Fruit fly (Drosophila melanogaster) whole organism, prepupa: ENCODE measurements around the gene CG31921.

Source experiments
- Blimp-1 ChIP-seq: fragments of 200-800 bp; sonication (Bioruptor generic); optimal IDR thresholded peaks from 3 replicates; lab custom pipeline; 2017; ENCODE audit warnings: missing biosample characterization, missing genetic modification characterization, mild to moderate bottlenecking, moderate library complexity, missing genetic modification reagents
- CG10631 ChIP-seq: fragments of 200-800 bp; sonication (Bioruptor generic); optimal IDR thresholded peaks from 2 replicates; lab custom pipeline; 2016; ENCODE audit warnings: missing biosample characterization, missing genetic modification characterization
- CG10669 ChIP-seq: fragments of 200-800 bp; sonication (Bioruptor generic); optimal IDR thresholded peaks from 3 replicates; lab custom pipeline; 2018; ENCODE audit warnings: missing biosample characterization, mild to moderate bottlenecking, missing genetic modification characterization, moderate library complexity
- CG11762 ChIP-seq: fragments of 200-800 bp; sonication (Bioruptor generic); optimal IDR thresholded peaks from 3 replicates; lab custom pipeline; 2016; ENCODE audit warnings: missing biosample characterization, missing genetic modification characterization; ENCODE audit not compliant: insufficient read depth
- CG1621 ChIP-seq: fragments of 200-800 bp; sonication (Bioruptor generic); optimal IDR thresholded peaks from 3 replicates; lab custom pipeline; 2018; ENCODE audit warnings: missing biosample characterization, mild to moderate bottlenecking, missing genetic modification characterization
- CG16779 ChIP-seq: fragments of 200-800 bp; sonication (Bioruptor generic); optimal IDR thresholded peaks from 3 replicates; lab custom pipeline; 2017; ENCODE audit warnings: missing biosample characterization, mild to moderate bottlenecking, missing genetic modification characterization
- CG31627 ChIP-seq: fragments of 200-800 bp; sonication (Bioruptor generic); optimal IDR thresholded peaks from 3 replicates; lab custom pipeline; 2016; ENCODE audit warnings: missing biosample characterization, missing genetic modification characterization
- CG32006 ChIP-seq: fragments of 200-800 bp; sonication (Bioruptor generic); optimal IDR thresholded peaks from 3 replicates; lab custom pipeline; 2017; ENCODE audit warnings: missing biosample characterization, mild to moderate bottlenecking, missing genetic modification characterization
- CG3919 ChIP-seq: fragments of 200-800 bp; sonication (Bioruptor generic); optimal IDR thresholded peaks from 3 replicates; lab custom pipeline; 2016; ENCODE audit warnings: missing biosample characterization, missing genetic modification characterization
- CG4318 ChIP-seq: fragments of 200-800 bp; sonication (Bioruptor generic); optimal IDR thresholded peaks from 3 replicates; lab custom pipeline; 2017; ENCODE audit warnings: missing biosample characterization, mild to moderate bottlenecking, missing genetic modification characterization
- CG6163 ChIP-seq: fragments of 200-800 bp; sonication (Bioruptor generic); IDR thresholded peaks from 3 replicates; pipeline ENCODE4 v1.3.6; 2022; ENCODE audit warnings: missing biosample characterization, missing genetic modification characterization
- CG6276 ChIP-seq: fragments of 200-800 bp; sonication (Bioruptor generic); optimal IDR thresholded peaks from 2 replicates; lab custom pipeline; 2017; ENCODE audit warnings: missing biosample characterization, mild to moderate bottlenecking, missing genetic modification characterization
- CG6854 ChIP-seq: fragments of 200-800 bp; sonication (Bioruptor generic); optimal IDR thresholded peaks from 2 replicates; lab custom pipeline; 2017; ENCODE audit warnings: missing biosample characterization, mild to moderate bottlenecking, missing genetic modification characterization
- CG7368 ChIP-seq: fragments of 200-800 bp; sonication (Bioruptor generic); optimal IDR thresholded peaks from 3 replicates; lab custom pipeline; 2016; ENCODE audit warnings: missing biosample characterization, missing genetic modification characterization
- CG8119 ChIP-seq: fragments of 200-800 bp; sonication (Bioruptor generic); IDR thresholded peaks from 3 replicates; pipeline ENCODE4 v1.3.6; 2022; ENCODE audit warnings: missing biosample characterization, missing genetic modification characterization
- CG8319 ChIP-seq: fragments of 200-800 bp; sonication (Bioruptor generic); optimal IDR thresholded peaks from 3 replicates; lab custom pipeline; 2016; ENCODE audit warnings: missing biosample characterization, missing genetic modification characterization
- CG9139 ChIP-seq: fragments of 200-800 bp; sonication (Bioruptor generic); optimal IDR thresholded peaks from 3 replicates; lab custom pipeline; 2017; ENCODE audit warnings: missing biosample characterization, mild to moderate bottlenecking, missing genetic modification characterization
- Eip78C ChIP-seq: fragments of 200-800 bp; sonication (Bioruptor generic); peaks from one replicate; lab custom pipeline; 2016; ENCODE audit warnings: missing biosample characterization, missing genetic modification characterization
- Ets21C ChIP-seq: fragments of 200-800 bp; sonication (Bioruptor generic); optimal IDR thresholded peaks from 3 replicates; lab custom pipeline; 2016; ENCODE audit warnings: missing biosample characterization, missing genetic modification characterization
- Ets96B ChIP-seq: fragments of 200-800 bp; optimal IDR thresholded peaks from 2 replicates; lab custom pipeline; 2019; ENCODE audit warnings: missing biosample characterization, mild to moderate bottlenecking, missing genetic modification characterization, moderate library complexity
- Hr38 ChIP-seq: sonication (Bioruptor generic); optimal IDR thresholded peaks from 2 replicates; lab custom pipeline; 2016; ENCODE audit warnings: missing biosample characterization, missing genetic modification characterization
- Hr39 ChIP-seq: fragments of 200-800 bp; sonication (Bioruptor generic); optimal IDR thresholded peaks from 2 replicates; lab custom pipeline; 2016; ENCODE audit warnings: missing biosample characterization, missing genetic modification characterization
- Hr4 ChIP-seq: fragments of 200-800 bp; sonication (Bioruptor generic); optimal IDR thresholded peaks from 3 replicates; lab custom pipeline; 2016; ENCODE audit warnings: missing biosample characterization, missing genetic modification characterization
- Met ChIP-seq: fragments of 200-800 bp; sonication (Bioruptor generic); optimal IDR thresholded peaks from 3 replicates; lab custom pipeline; 2016; ENCODE audit warnings: missing biosample characterization, missing genetic modification characterization
- Smox ChIP-seq: fragments of 200-800 bp; sonication (Bioruptor generic); optimal IDR thresholded peaks from 3 replicates; lab custom pipeline; 2016; ENCODE audit warnings: missing biosample characterization, missing genetic modification characterization
- Sox14 ChIP-seq: fragments of 200-800 bp; sonication (Bioruptor generic); optimal IDR thresholded peaks from 3 replicates; lab custom pipeline; 2016; ENCODE audit warnings: missing biosample characterization, missing genetic modification characterization
- Sox15 ChIP-seq: fragments of 200-800 bp; sonication (Bioruptor generic); optimal IDR thresholded peaks from 3 replicates; lab custom pipeline; 2016; ENCODE audit warnings: missing biosample characterization, missing genetic modification characterization
- achi ChIP-seq: fragments of 200-800 bp; sonication (Bioruptor generic); optimal IDR thresholded peaks from 3 replicates; lab custom pipeline; 2016; ENCODE audit warnings: missing biosample characterization, missing genetic modification characterization
- dac ChIP-seq: fragments of 200-800 bp; sonication (Bioruptor generic); optimal IDR thresholded peaks from 2 replicates; lab custom pipeline; 2017; ENCODE audit warnings: missing biosample characterization, mild to moderate bottlenecking, missing genetic modification characterization
- dsx ChIP-seq: fragments of 200-800 bp; optimal IDR thresholded peaks from 3 replicates; lab custom pipeline; 2019; ENCODE audit warnings: missing biosample characterization, mild to moderate bottlenecking, missing genetic modification characterization, moderate library complexity; ENCODE audit not compliant: poor library complexity, severe bottlenecking
- fd59A ChIP-seq: fragments of 200-800 bp; sonication (Bioruptor generic); optimal IDR thresholded peaks from 2 replicates; lab custom pipeline; 2017; ENCODE audit warnings: missing biosample characterization, mild to moderate bottlenecking, missing genetic modification characterization, missing genetic modification reagents
- fkh ChIP-seq: fragments of 200-800 bp; sonication (Bioruptor generic); optimal IDR thresholded peaks from 3 replicates; lab custom pipeline; 2017; ENCODE audit warnings: missing biosample characterization, mild to moderate bottlenecking, missing genetic modification characterization, moderate library complexity
- lz ChIP-seq: fragments of 200-800 bp; sonication (Bioruptor generic); optimal IDR thresholded peaks from 3 replicates; lab custom pipeline; 2016; ENCODE audit warnings: missing biosample characterization, missing genetic modification characterization
- net ChIP-seq: fragments of 200-800 bp; sonication (Bioruptor generic); optimal IDR thresholded peaks from 3 replicates; lab custom pipeline; 2016; ENCODE audit warnings: missing biosample characterization, missing genetic modification characterization
- pdm3 ChIP-seq: fragments of 200-800 bp; sonication (Bioruptor generic); optimal IDR thresholded peaks from 3 replicates; lab custom pipeline; 2016; ENCODE audit warnings: missing biosample characterization, missing genetic modification characterization
- spab ChIP-seq: fragments of 200-800 bp; sonication (Bioruptor generic); optimal IDR thresholded peaks from 2 replicates; lab custom pipeline; 2017; ENCODE audit warnings: missing biosample characterization, mild to moderate bottlenecking, missing genetic modification characterization, missing genetic modification reagents
- ss ChIP-seq, 2 experiments: fragments of 200-800 bp; sonication (Bioruptor generic); optimal IDR thresholded peaks; 2 replicates in 1 of 2; 3 replicates in 1 of 2; lab custom pipeline; 2017 to 2018; ENCODE audit warnings: mild to moderate bottlenecking in 2 of 2, missing biosample characterization in 2 of 2, missing genetic modification characterization in 2 of 2, moderate library complexity in 1 of 2
- vri ChIP-seq: fragments of 200-800 bp; sonication (Bioruptor generic); optimal IDR thresholded peaks from 3 replicates; lab custom pipeline; 2016; ENCODE audit warnings: missing biosample characterization, mild to moderate bottlenecking, missing genetic modification characterization

The CG31921 gene

DNA sequence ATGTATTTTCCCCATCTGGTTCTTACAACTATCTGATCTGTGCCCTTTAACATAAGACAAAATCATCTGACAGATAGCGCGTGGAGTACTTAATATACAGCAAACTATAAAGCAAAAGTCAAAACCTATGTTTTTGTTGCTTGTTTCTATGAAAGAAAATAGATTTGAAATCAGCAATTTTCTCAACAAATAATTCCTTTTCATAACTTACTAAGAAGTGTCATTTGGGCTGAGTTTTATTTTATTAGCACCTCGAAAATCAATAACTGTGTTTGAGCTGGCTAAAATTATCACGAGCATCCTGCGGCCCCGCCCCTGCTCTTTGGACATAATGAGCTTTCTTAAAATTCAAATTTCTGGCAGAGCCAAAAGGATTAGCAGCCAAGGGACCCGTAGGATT lies at the start of gene CG31921:
Gene CG31921 (minus strand): TSS at position 101 of the 400 bp plus-strand sequence.
- TF ChIP-seq fkh (no peak), Hr38 (GFP tag; lab: Kevin White, UChicago) (no peak), CG8119 (GFP tag; lab: Robert Waterston, UW) (no peak), net (no peak), dac (GFP tag; lab: Kevin White, UChicago) (no peak), CG16779 (tag; lab: Kevin White, UChicago) (no peak), CG32006 (GFP tag; lab: Kevin White, UChicago) (no peak), lz (no peak), Ets21C (GFP tag; lab: Kevin White, UChicago) (no peak), dsx (GFP tag; lab: Kevin White, UChicago) (no peak), Blimp-1 (GFP tag; lab: Kevin White, UChicago) (no peak), CG10631 (GFP tag; lab: Kevin White, UChicago) (no peak), spab (GFP tag; lab: Kevin White, UChicago) (no peak), Ets96B (tag; lab: Kevin White, UChicago) (no peak)
- TF ChIP-seq, all 60 proteins: peak for 0

DNA sequence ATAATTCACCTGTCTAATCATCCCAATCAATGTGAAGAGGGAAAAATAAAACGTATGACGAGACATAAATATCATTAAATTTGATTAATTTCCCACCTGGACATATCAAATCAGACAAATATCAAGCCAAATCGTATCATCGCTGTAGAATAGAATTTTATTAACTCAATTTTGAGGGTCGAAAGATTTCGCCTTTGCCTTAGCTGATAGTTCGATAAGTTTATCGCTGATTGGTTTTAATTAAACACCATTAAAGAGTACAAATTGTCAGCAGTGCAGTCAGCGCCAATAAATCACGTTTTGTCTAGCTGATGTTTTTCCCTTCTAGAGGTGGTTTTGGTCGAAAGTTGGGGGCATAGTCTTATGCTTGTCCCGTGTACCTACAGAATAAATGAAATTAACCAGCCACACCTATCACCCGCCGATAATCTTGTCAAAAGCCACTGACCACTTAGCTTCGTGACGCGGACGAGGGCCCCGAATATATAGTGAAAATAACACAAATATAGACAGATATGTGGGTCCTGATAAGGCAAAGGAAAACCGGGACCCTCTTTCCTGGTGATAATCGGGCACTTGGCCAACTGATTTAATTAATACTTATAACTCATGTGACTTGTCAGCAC lies 46.8 kb upstream of the CG31921 start:
- TF ChIP-seq Ets21C (GFP tag; lab: Kevin White, UChicago) (no peak), dac (GFP tag; lab: Kevin White, UChicago) (no peak), CG7368 (GFP tag; lab: Kevin White, UChicago) (no peak), Ets96B (tag; lab: Kevin White, UChicago) (no peak), net (no peak), Met (no peak), CG11762 (GFP tag; lab: Kevin White, UChicago) (no peak), Hr4 (no peak), Hr38 (GFP tag; lab: Kevin White, UChicago) (no peak), vri (no peak), Sox15 (GFP tag; lab: Kevin White, UChicago) (no peak), Blimp-1 (GFP tag; lab: Kevin White, UChicago) (no peak), pdm3 (GFP tag; lab: Kevin White, UChicago) (no peak), CG31627 (GFP tag; lab: Kevin White, UChicago) (no peak), CG3919 (no peak), CG4318 (GFP tag; lab: Kevin White, UChicago) (no peak), Sox14 (GFP tag; lab: Kevin White, UChicago) (no peak), CG8319 (GFP tag; lab: Kevin White, UChicago) (no peak)

dm6 chr2L:377780-378222 lies 45.7 kb upstream of the CG31921 start, which contains the start of gene al:
al (plus strand) TSS chr2L:378112.
- TF ChIP-seq CG4318 (GFP tag; lab: Kevin White, UChicago) (no peak), Met (no peak), Eip78C (GFP tag; lab: Kevin White, UChicago) (peak; percentile 52), CG1621 (tag; lab: Kevin White, UChicago) (peak; percentile 4), dsx (GFP tag; lab: Kevin White, UChicago) (peak; percentile 89), CG6163 (GFP tag; lab: Robert Waterston, UW) (0 out of 3 replicates have a peak, but pooled peaks have one; percentile 20), ss (GFP tag; optimal IDR thresholded peaks at IDR 0.05; lab: Kevin White, UChicago) (peak in 1 of 2 experiments; percentile 45)
- TF ChIP-seq, all 60 proteins: peak for 5

DNA sequence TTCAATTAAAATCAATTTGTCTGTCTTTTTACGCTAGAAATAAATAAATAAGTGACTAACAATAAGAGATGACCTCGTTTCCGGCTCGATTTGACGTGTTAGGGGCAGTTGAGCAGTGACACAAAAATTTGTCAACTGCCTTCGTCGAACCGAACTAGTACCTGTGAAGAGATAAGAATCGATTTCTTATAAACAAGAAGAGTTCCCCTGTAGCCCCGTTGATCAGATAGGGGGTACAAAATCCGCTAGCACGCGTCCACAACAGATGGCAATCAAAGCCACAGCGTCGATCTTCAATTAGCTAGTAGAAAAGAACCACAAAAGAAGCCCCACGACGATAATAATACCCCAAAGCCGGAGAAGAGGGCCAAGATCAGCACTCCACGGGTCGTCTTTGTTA lies 39.6 kb upstream of the CG31921 start:
- TF ChIP-seq CG16779 (tag; lab: Kevin White, UChicago) (no peak), CG6854 (GFP tag; lab: Kevin White, UChicago) (no peak), vri (no peak), CG6276 (GFP tag; lab: Kevin White, UChicago) (no peak), Ets96B (tag; lab: Kevin White, UChicago) (no peak), CG10669 (no peak), fd59A (GFP tag; lab: Kevin White, UChicago) (no peak), dsx (GFP tag; lab: Kevin White, UChicago) (no peak), Smox (GFP tag; lab: Kevin White, UChicago) (no peak), achi (GFP tag; lab: Kevin White, UChicago) (no peak), pdm3 (GFP tag; lab: Kevin White, UChicago) (no peak), Hr39 (GFP tag; lab: Kevin White, UChicago) (no peak), CG9139 (GFP tag; lab: Kevin White, UChicago) (no peak), fkh (no peak), CG7368 (GFP tag; lab: Kevin White, UChicago) (no peak), spab (GFP tag; lab: Kevin White, UChicago) (no peak)
